Fruit fly (Drosophila melanogaster) whole organism, adult: Measurements from ENCODE around the gene Ada2a.

Source experiments
- CG12768 ChIP-seq: fragments of 200-800 bp; sonication (Bioruptor generic); optimal IDR thresholded peaks from 2 replicates; lab custom pipeline; 2017; ENCODE audit warnings: missing biosample characterization, missing genetic modification characterization, mild to moderate bottlenecking, moderate library complexity, missing genetic modification reagents
- CG14711 ChIP-seq: fragments of 200-800 bp; sonication (Bioruptor generic); optimal IDR thresholded peaks from 2 replicates; lab custom pipeline; 2018; ENCODE audit warnings: missing biosample characterization, mild to moderate bottlenecking, missing genetic modification characterization, moderate library complexity
- CG7045 ChIP-seq: fragments of 200-800 bp; sonication (Bioruptor generic); optimal IDR thresholded peaks from 2 replicates; lab custom pipeline; 2017; ENCODE audit warnings: missing biosample characterization, mild to moderate bottlenecking, missing genetic modification characterization
- Clk ChIP-seq: fragments of 200-800 bp; sonication (Bioruptor generic); optimal IDR thresholded peaks from 2 replicates; lab custom pipeline; 2017; ENCODE audit warnings: missing biosample characterization, missing genetic modification characterization
- Hr96 ChIP-seq: fragments of 200-800 bp; sonication (Bioruptor generic); optimal IDR thresholded peaks from 2 replicates; lab custom pipeline; 2016; ENCODE audit warnings: missing biosample characterization, missing genetic modification characterization
- bab1 ChIP-seq: fragments of 200-800 bp; sonication (Bioruptor generic); optimal IDR thresholded peaks from 3 replicates; lab custom pipeline; 2019; ENCODE audit warnings: missing biosample characterization, mild to moderate bottlenecking, missing genetic modification characterization, moderate library complexity
- kay ChIP-seq: fragments of 200-800 bp; sonication (Bioruptor generic); peaks from one replicate; lab custom pipeline; 2016; ENCODE audit warnings: missing biosample characterization, missing genetic modification characterization, borderline replicate concordance
- pad ChIP-seq: fragments of 200-800 bp; sonication (Bioruptor generic); optimal IDR thresholded peaks from 3 replicates; lab custom pipeline; 2017; ENCODE audit warnings: missing biosample characterization, missing genetic modification characterization, mild to moderate bottlenecking, moderate library complexity, missing genetic modification reagents
- toe ChIP-seq: fragments of 200-800 bp; sonication (Bioruptor generic); optimal IDR thresholded peaks from 2 replicates; lab custom pipeline; 2016; ENCODE audit warnings: missing biosample characterization, missing genetic modification characterization

DNA sequence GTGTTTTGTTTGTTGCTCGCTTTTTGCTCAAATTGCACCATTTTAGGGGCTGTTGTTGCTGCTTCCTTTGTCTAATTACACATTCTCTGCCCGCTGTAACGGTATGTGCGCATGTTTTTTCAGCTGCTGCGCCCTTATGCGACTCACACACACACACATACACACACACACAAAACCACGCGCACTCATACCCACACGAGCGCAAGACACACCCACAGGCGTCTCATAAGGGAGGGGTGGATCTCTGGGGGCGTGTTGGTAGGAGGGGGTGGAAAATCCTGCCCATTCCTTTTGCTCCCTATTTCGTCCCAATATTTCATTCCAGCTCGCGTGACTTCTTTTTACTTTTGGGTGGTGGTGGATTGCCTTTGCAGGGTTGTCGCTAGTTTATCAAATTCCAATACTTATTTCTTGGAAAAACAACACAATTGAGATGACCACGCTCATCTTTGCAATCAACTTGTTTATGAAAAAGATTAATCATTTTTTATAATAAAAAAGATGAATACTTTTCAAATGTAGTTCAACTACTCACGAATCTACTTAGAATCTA, 10.2 kb downstream of the Ada2a start:
- peak; percentile 73 for TF ChIP-seq kay (GFP tag; lab: Kevin White, UChicago)
- no peak for TF ChIP-seq CG12768
- no peak for TF ChIP-seq Hr96
- TF ChIP-seq pad (GFP tag; lab: Kevin White, UChicago): no peak
- no peak for TF ChIP-seq Clk (GFP tag; lab: Kevin White, UChicago)
- TF ChIP-seq CG14711: peak; percentile 80
- TF ChIP-seq toe (GFP tag; lab: Kevin White, UChicago): no peak
- no peak for TF ChIP-seq CG7045 (GFP tag; lab: Kevin White, UChicago)
- no peak for TF ChIP-seq bab1 (GFP tag; lab: Kevin White, UChicago)
